Worm (Caenorhabditis elegans): ENCODE results near the gene T13C5.7.

ce11 chrX:6196627-6197026, 16.2 kb downstream of the T13C5.7 start, which contains the start of gene daf-9:
- TF ChIP-seq snpc-4 (tag; optimal IDR thresholded peaks at IDR 0.05) = no peak
- TF ChIP-seq nhr-42 (GFP tag; IDR thresholded peaks at IDR 0.05) = no peak
- no peak for TF ChIP-seq lin-1 (GFP tag; IDR thresholded peaks at IDR 0.05)
- TF ChIP-seq nhr-237 (tag; optimal IDR thresholded peaks at IDR 0.05) = no peak
- no peak for TF ChIP-seq lin-38 (GFP tag; IDR thresholded peaks at IDR 0.05)
- peak; percentile 33 for TF ChIP-seq mxl-3 (GFP tag; optimal IDR thresholded peaks at IDR 0.05)

All from whole organism, L4 larva.